Fruit fly (Drosophila melanogaster) whole organism, adult: Measurements from ENCODE around the gene GstD6.
A peak's percentile ranks its signal among the peaks of the same experiment; 100 is the strongest.

ENCODE experiments used
- CG11617 ChIP-seq: fragments of 200-800 bp; sonication (Bioruptor generic); optimal IDR thresholded peaks from 2 replicates; lab custom pipeline; 2017; ENCODE audit warnings: mild to moderate bottlenecking, missing biosample characterization, missing genetic modification reagents, missing genetic modification characterization
- CG12768 ChIP-seq: fragments of 200-800 bp; sonication (Bioruptor generic); optimal IDR thresholded peaks from 2 replicates; lab custom pipeline; 2017; ENCODE audit warnings: missing biosample characterization, missing genetic modification characterization, mild to moderate bottlenecking, moderate library complexity, missing genetic modification reagents
- CG14711 ChIP-seq: fragments of 200-800 bp; sonication (Bioruptor generic); optimal IDR thresholded peaks from 2 replicates; lab custom pipeline; 2018; ENCODE audit warnings: missing biosample characterization, mild to moderate bottlenecking, missing genetic modification characterization, moderate library complexity
- CG1620 ChIP-seq: fragments of 200-800 bp; sonication (Bioruptor generic); optimal IDR thresholded peaks from 2 replicates; lab custom pipeline; 2016; ENCODE audit warnings: missing biosample characterization, missing genetic modification characterization
- CG33017 ChIP-seq: fragments of 200-800 bp; sonication (Bioruptor generic); optimal IDR thresholded peaks from 2 replicates; lab custom pipeline; 2018; ENCODE audit warnings: missing biosample characterization, mild to moderate bottlenecking, missing genetic modification characterization, moderate library complexity
- CG5204 ChIP-seq: fragments of 200-800 bp; sonication (Bioruptor generic); optimal IDR thresholded peaks from 2 replicates; lab custom pipeline; 2016; ENCODE audit warnings: missing biosample characterization, missing genetic modification characterization
- CG7045 ChIP-seq: fragments of 200-800 bp; sonication (Bioruptor generic); optimal IDR thresholded peaks from 2 replicates; lab custom pipeline; 2017; ENCODE audit warnings: missing biosample characterization, mild to moderate bottlenecking, missing genetic modification characterization
- CG7101 ChIP-seq: fragments of 200-800 bp; sonication (Bioruptor generic); optimal IDR thresholded peaks from 2 replicates; lab custom pipeline; 2018; ENCODE audit warnings: missing biosample characterization, mild to moderate bottlenecking, missing genetic modification characterization, moderate library complexity
- Clk ChIP-seq: fragments of 200-800 bp; sonication (Bioruptor generic); optimal IDR thresholded peaks from 2 replicates; lab custom pipeline; 2017; ENCODE audit warnings: missing biosample characterization, missing genetic modification characterization
- Crg-1 ChIP-seq: fragments of 200-800 bp; sonication (Bioruptor generic); optimal IDR thresholded peaks from 2 replicates; lab custom pipeline; 2016; ENCODE audit warnings: missing biosample characterization, missing genetic modification characterization
- Hr96 ChIP-seq: fragments of 200-800 bp; sonication (Bioruptor generic); optimal IDR thresholded peaks from 2 replicates; lab custom pipeline; 2016; ENCODE audit warnings: missing biosample characterization, missing genetic modification characterization
- Mnt ChIP-seq: fragments of 200-800 bp; sonication (Bioruptor generic); optimal IDR thresholded peaks from 2 replicates; lab custom pipeline; 2016; ENCODE audit warnings: missing biosample characterization, mild to moderate bottlenecking, missing genetic modification characterization
- bab1 ChIP-seq: fragments of 200-800 bp; sonication (Bioruptor generic); optimal IDR thresholded peaks from 3 replicates; lab custom pipeline; 2019; ENCODE audit warnings: missing biosample characterization, mild to moderate bottlenecking, missing genetic modification characterization, moderate library complexity
- cic ChIP-seq: fragments of 200-800 bp; sonication (Bioruptor generic); optimal IDR thresholded peaks from 2 replicates; lab custom pipeline; 2017; ENCODE audit warnings: missing biosample characterization, mild to moderate bottlenecking, missing genetic modification characterization, moderate library complexity
- cnc ChIP-seq, 2 experiments: fragments of >200 bp; optimal IDR thresholded peaks; 2 replicates each; lab custom pipeline; 2017
- kay ChIP-seq: fragments of 200-800 bp; sonication (Bioruptor generic); peaks from one replicate; lab custom pipeline; 2016; ENCODE audit warnings: missing biosample characterization, missing genetic modification characterization, borderline replicate concordance
- ovo ChIP-seq: fragments of 200-800 bp; sonication (Bioruptor generic); optimal IDR thresholded peaks from 2 replicates; lab custom pipeline; 2016; ENCODE audit warnings: missing biosample characterization, missing genetic modification characterization
- pad ChIP-seq: fragments of 200-800 bp; sonication (Bioruptor generic); optimal IDR thresholded peaks from 3 replicates; lab custom pipeline; 2017; ENCODE audit warnings: missing biosample characterization, missing genetic modification characterization, mild to moderate bottlenecking, moderate library complexity, missing genetic modification reagents
- tj ChIP-seq: fragments of 200-800 bp; sonication (Bioruptor generic); optimal IDR thresholded peaks from 3 replicates; lab custom pipeline; 2017; ENCODE audit warnings: missing biosample characterization, mild to moderate bottlenecking, missing genetic modification characterization, moderate library complexity
- toe ChIP-seq: fragments of 200-800 bp; sonication (Bioruptor generic); optimal IDR thresholded peaks from 2 replicates; lab custom pipeline; 2016; ENCODE audit warnings: missing biosample characterization, missing genetic modification characterization

GstD6 gene

DNA sequence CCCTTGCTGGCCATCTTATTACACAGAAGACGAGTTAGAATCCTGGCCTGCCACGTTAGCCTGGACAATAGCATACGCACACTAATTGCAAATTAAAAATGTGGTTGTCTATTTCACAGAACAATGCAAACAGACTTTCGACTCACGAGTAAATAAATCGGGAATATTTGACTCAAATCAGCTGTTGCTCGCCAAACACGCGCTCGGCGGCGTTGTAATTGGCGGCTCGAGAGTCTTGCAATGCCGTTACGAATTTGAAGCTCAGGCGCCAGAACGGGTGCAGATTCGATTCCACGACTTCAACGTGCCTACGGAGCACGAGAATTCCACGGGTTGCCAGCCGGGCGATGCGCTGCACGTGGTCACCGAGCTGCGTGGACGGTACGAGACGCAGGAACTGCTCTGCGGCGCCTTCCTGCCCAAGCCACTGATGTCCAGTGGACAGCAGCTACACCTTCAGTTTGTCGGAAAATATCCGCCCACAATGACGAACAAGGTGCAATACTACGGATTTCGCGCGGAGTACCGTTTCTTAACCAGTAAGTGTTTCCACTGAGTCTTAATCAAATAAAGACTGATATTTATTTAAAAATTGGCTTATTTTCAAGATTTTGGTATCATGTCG is 24.9 kb downstream of the GstD6 start, which contains the start of gene DNAlig3:
DNAlig3 (minus strand) TSS at position 168 of the 625 bp plus-strand sequence.
- TF ChIP-seq kay, result no peak
- no peak for TF ChIP-seq CG1620
- TF ChIP-seq ovo (GFP tag; lab: Kevin White, UChicago), result no peak
- no peak for TF ChIP-seq Hr96 (GFP tag; lab: Kevin White, UChicago)
- TF ChIP-seq CG14711, result peak; percentile 5
- TF ChIP-seq Clk, result no peak
- peak; percentile 30 for TF ChIP-seq cic (GFP tag; lab: Kevin White, UChicago)
- peak; percentile 6 for TF ChIP-seq CG33017 (tag; lab: Kevin White, UChicago)
- TF ChIP-seq CG7101 (tag; lab: Kevin White, UChicago), result peak; percentile 15
- peak; percentile 44 for TF ChIP-seq CG12768 (GFP tag; lab: Kevin White, UChicago)
- peak; percentile 10 for TF ChIP-seq bab1
- no peak for TF ChIP-seq CG5204 (GFP tag; lab: Kevin White, UChicago)
- TF ChIP-seq Mnt, result peak; percentile 32
- no peak for TF ChIP-seq tj (GFP tag; lab: Kevin White, UChicago)
- TF ChIP-seq cnc (optimal IDR thresholded peaks at IDR 0.05; lab: Kevin White, UChicago), result no peak
- TF ChIP-seq CG11617 (GFP tag; lab: Kevin White, UChicago), result peak; percentile 26
- TF ChIP-seq toe (GFP tag; lab: Kevin White, UChicago), result no peak
- TF ChIP-seq CG7045 (GFP tag; lab: Kevin White, UChicago), result peak; percentile 46
- TF ChIP-seq pad (GFP tag; lab: Kevin White, UChicago), result no peak
- TF ChIP-seq Crg-1, result no peak

DNA sequence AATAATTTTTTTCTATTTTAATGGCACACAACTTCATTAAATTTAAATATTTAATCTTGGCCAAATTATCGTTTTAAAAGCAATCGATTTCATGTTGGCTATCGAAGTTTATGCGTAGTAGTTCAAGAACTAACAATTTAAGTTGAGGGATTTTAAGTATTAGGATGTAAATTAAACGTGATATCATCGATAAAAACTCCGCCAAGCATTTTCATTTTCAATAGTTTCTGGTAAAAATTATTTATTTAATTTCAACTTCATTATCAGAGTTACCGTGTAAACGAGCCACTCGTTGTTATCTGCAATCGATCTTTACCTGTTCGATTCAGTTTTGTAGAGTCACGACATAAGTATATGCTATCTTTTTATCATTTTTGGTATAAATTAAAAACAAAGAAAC is 26.0 kb downstream of the GstD6 start:
- TF ChIP-seq CG7101 (tag; lab: Kevin White, UChicago) (peak; percentile 99), kay (peak; percentile 99), CG7045 (GFP tag; lab: Kevin White, UChicago) (peak; percentile 100), pad (GFP tag; lab: Kevin White, UChicago) (peak; percentile 87), tj (GFP tag; lab: Kevin White, UChicago) (peak; percentile 79), Hr96 (GFP tag; lab: Kevin White, UChicago) (peak; percentile 96), Mnt (peak; percentile 91), CG33017 (tag; lab: Kevin White, UChicago) (peak; percentile 99), toe (GFP tag; lab: Kevin White, UChicago) (peak; percentile 96), cnc (optimal IDR thresholded peaks at IDR 0.05; lab: Kevin White, UChicago) (no peak), Clk (peak; percentile 95), CG12768 (GFP tag; lab: Kevin White, UChicago) (peak; percentile 98), ovo (GFP tag; lab: Kevin White, UChicago) (peak; percentile 86), cic (GFP tag; lab: Kevin White, UChicago) (peak; percentile 88), CG11617 (GFP tag; lab: Kevin White, UChicago) (peak; percentile 97), bab1 (peak; percentile 98), CG5204 (GFP tag; lab: Kevin White, UChicago) (peak; percentile 96), CG1620 (peak; percentile 86), CG14711 (peak; percentile 96), Crg-1 (peak; percentile 85)

dm6 chr3R:12405134-12405533 is 28.2 kb downstream of the GstD6 start:
- TF ChIP-seq kay, result peak; percentile 77
- TF ChIP-seq CG7101 (tag; lab: Kevin White, UChicago), result no peak

dm6 chr3R:12405928-12406234 is 29.0 kb downstream of the GstD6 start, which contains the start of gene Cyp9f2:
TSS of gene Cyp9f2 (minus strand) at chr3R:12406028.
- TF ChIP-seq Mnt, result no peak
- peak; percentile 69 for TF ChIP-seq cic (GFP tag; lab: Kevin White, UChicago)

dm6 chr3R:12406235-12407196 is 29.6 kb downstream of the GstD6 start, which contains the start of gene CG5167:
TSS of gene CG5167 (plus strand) at chr3R:12406532.
- peak; percentile 33 for TF ChIP-seq Mnt
- peak; percentile 59 for TF ChIP-seq CG7101 (tag; lab: Kevin White, UChicago)
- no peak for TF ChIP-seq Crg-1
- peak; percentile 47 for TF ChIP-seq cic (GFP tag; lab: Kevin White, UChicago)
- TF ChIP-seq CG33017 (tag; lab: Kevin White, UChicago), result peak; percentile 69
- TF ChIP-seq bab1, result peak; percentile 60
- TF ChIP-seq Hr96 (GFP tag; lab: Kevin White, UChicago), result peak; percentile 57
- TF ChIP-seq CG12768 (GFP tag; lab: Kevin White, UChicago), result peak; percentile 96
- peak; percentile 70 for TF ChIP-seq CG11617 (GFP tag; lab: Kevin White, UChicago)
- TF ChIP-seq Clk, result no peak
- TF ChIP-seq CG7045 (GFP tag; lab: Kevin White, UChicago), result peak; percentile 24
- TF ChIP-seq pad (GFP tag; lab: Kevin White, UChicago), result no peak
- peak; percentile 25 for TF ChIP-seq ovo (GFP tag; lab: Kevin White, UChicago)
- TF ChIP-seq toe (GFP tag; lab: Kevin White, UChicago), result peak; percentile 70
- TF ChIP-seq CG14711, result peak; percentile 65
- TF ChIP-seq tj (GFP tag; lab: Kevin White, UChicago), result peak; percentile 28
- TF ChIP-seq cnc (optimal IDR thresholded peaks at IDR 0.05; lab: Kevin White, UChicago), result peak in 1 of 2 experiments; percentile 79
- no peak for TF ChIP-seq CG5204 (GFP tag; lab: Kevin White, UChicago)
- TF ChIP-seq CG1620, result no peak
- no peak for TF ChIP-seq kay
